Worm (Caenorhabditis elegans) whole organism, midembryonic: ENCODE measurements around the gene M01B2.8.

Experiments
- flt-1 ChIP-seq: fragments of 200-800 bp; sonication (Bioruptor generic); IDR thresholded peaks from 2 replicates; pipeline ENCODE4 v1.3.6; 2022; ENCODE audit warnings: missing genetic modification characterization, missing compliant biosample characterization
- ztf-23 ChIP-seq: fragments of 200-800 bp; sonication (Bioruptor generic); IDR thresholded peaks from 2 replicates; pipeline ENCODE4 v1.3.6; 2022; ENCODE audit warnings: missing genetic modification reagents, missing genetic modification characterization, missing compliant biosample characterization

DNA sequence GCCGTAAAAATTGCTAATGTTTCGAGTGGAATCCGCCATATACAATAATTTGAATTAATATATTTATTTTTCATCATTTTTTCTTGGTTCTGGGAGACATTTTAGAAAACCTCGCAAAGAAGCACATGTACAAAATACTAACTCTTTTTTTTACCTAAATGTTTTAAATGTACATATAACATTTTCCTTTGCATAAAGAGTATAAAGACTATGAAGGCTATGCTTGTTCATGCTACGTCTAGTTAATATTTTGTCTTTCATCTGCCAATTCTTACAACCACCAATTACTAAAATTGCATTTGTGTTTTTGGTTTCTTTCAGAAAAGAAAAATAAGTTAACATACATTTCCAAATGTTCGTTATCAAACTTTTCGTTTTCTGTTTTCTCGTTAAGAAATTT lies 38.7 kb upstream of the M01B2.8 start, which contains the start of gene irld-25:
- TF ChIP-seq ztf-23 (GFP tag; lab: Robert Waterston, UW) (no peak), flt-1 (no peak)
